Worm (Caenorhabditis elegans) whole organism, L4 larva: Measurements from ENCODE around the gene Y69A2AR.25.
A peak's percentile ranks its signal among the peaks of the same experiment; 100 is the strongest.

Experiments used
- F26F4.8 ChIP-seq: fragments of 200-800 bp; sonication (Bioruptor generic); conservative IDR thresholded peaks from 2 replicates; pipeline ENCODE4 v1.3.6; 2022; ENCODE audit warnings: missing genetic modification characterization, missing compliant biosample characterization
- F37D6.2 ChIP-seq: sonication (generic microtip); optimal IDR thresholded peaks from 2 replicates; lab custom pipeline; 2016; ENCODE audit warnings: mild to moderate bottlenecking, missing genetic modification characterization, missing compliant biosample characterization
- Y105C5A.15 ChIP-seq: fragments of 200-800 bp; sonication (Bioruptor generic); IDR thresholded peaks from 2 replicates; pipeline ENCODE4 v1.3.6; 2022; ENCODE audit warnings: missing genetic modification characterization, missing compliant biosample characterization
- Y48G9A.11 ChIP-seq: fragments of 200-800 bp; sonication (Bioruptor generic); IDR thresholded peaks from 2 replicates; pipeline ENCODE4 v1.3.6; 2022; ENCODE audit warnings: missing genetic modification reagents, missing genetic modification characterization, missing compliant biosample characterization
- ZK337.2 ChIP-seq: fragments of 200-800 bp; sonication (Bioruptor generic); IDR thresholded peaks from 2 replicates; pipeline ENCODE4 v1.3.6; 2022; ENCODE audit warnings: missing genetic modification reagents, missing genetic modification characterization, missing compliant biosample characterization
- ZK546.5 ChIP-seq, 2 experiments: sonication (generic microtip); optimal IDR thresholded peaks; 2 replicates each; lab custom pipeline; 2017; ENCODE audit warnings: missing biosample characterization in 2 of 2, missing genetic modification characterization in 2 of 2
- aly-2 ChIP-seq: sonication (generic microtip); optimal IDR thresholded peaks from 2 replicates; lab custom pipeline; 2018; ENCODE audit warnings: missing biosample characterization, missing genetic modification characterization
- ama-1 ChIP-seq: fragments of 150-350 bp; optimal IDR thresholded peaks from 2 replicates; lab custom pipeline; 2014; ENCODE audit warnings: inconsistent platforms, mixed read lengths
- arid-1 ChIP-seq: fragments of 200-800 bp; sonication (Bioruptor generic); conservative IDR thresholded peaks from 2 replicates; pipeline ENCODE4 v1.3.6; 2022; ENCODE audit warnings: missing genetic modification reagents, missing genetic modification characterization, missing compliant biosample characterization
- ceh-28 ChIP-seq: fragments of 150-350 bp; optimal IDR thresholded peaks from 2 replicates; lab custom pipeline; 2014; ENCODE audit warnings: missing biosample characterization, missing genetic modification reagents, missing genetic modification characterization
- cey-2 ChIP-seq: sonication (generic microtip); optimal IDR thresholded peaks from 3 replicates; lab custom pipeline; 2017; ENCODE audit warnings: missing genetic modification characterization, mild to moderate bottlenecking, missing compliant biosample characterization, antibody characterized with exemption, borderline replicate concordance; ENCODE audit not compliant: insufficient read depth
- daf-16 ChIP-seq, 3 experiments: sonication (generic microtip); optimal IDR thresholded peaks; 2 replicates each; lab custom pipeline; 2016 to 2017; ENCODE audit warnings: missing genetic modification characterization in 3 of 3, missing genetic modification reagents in 3 of 3, mild to moderate bottlenecking in 2 of 3, missing compliant biosample characterization in 2 of 3, missing biosample characterization in 1 of 3, moderate library complexity in 1 of 3
- daf-8 ChIP-seq: fragments of 200-800 bp; sonication (Bioruptor generic); IDR thresholded peaks from 2 replicates; pipeline ENCODE4 v1.3.6; 2022; ENCODE audit warnings: missing genetic modification characterization, missing compliant biosample characterization
- dmd-8 ChIP-seq: fragments of 200-800 bp; sonication (Bioruptor generic); IDR thresholded peaks from 2 replicates; pipeline ENCODE4 v1.3.6; 2022; ENCODE audit warnings: missing genetic modification characterization, missing compliant biosample characterization
- dmd-9 ChIP-seq: fragments of 200-800 bp; sonication (Bioruptor generic); IDR thresholded peaks from 2 replicates; pipeline ENCODE4 v1.3.6; 2022; ENCODE audit warnings: missing genetic modification reagents, missing genetic modification characterization, missing compliant biosample characterization
- dpl-1 ChIP-seq: fragments of 150-350 bp; optimal IDR thresholded peaks from 2 replicates; lab custom pipeline; 2014; ENCODE audit warnings: missing biosample characterization, missing genetic modification reagents, missing genetic modification characterization
- duxl-1 ChIP-seq: sonication (generic microtip); optimal IDR thresholded peaks from 2 replicates; lab custom pipeline; 2016; ENCODE audit warnings: mild to moderate bottlenecking, missing genetic modification characterization, moderate library complexity, missing compliant biosample characterization; ENCODE audit not compliant: poor library complexity
- dve-1 ChIP-seq: sonication (generic microtip); optimal IDR thresholded peaks from 2 replicates; lab custom pipeline; 2017; ENCODE audit warnings: antibody characterized with exemption, mild to moderate bottlenecking, missing genetic modification characterization, missing compliant biosample characterization; ENCODE audit not compliant: insufficient read depth
- egl-27 ChIP-seq: sonication (generic microtip); optimal IDR thresholded peaks from 3 replicates; lab custom pipeline; 2017; ENCODE audit warnings: missing biosample characterization, missing genetic modification reagents, missing genetic modification characterization
- egl-43 ChIP-seq: fragments of 200-800 bp; sonication (Bioruptor generic); IDR thresholded peaks from 2 replicates; pipeline ENCODE4 v1.3.6; 2022; ENCODE audit warnings: missing genetic modification reagents, missing genetic modification characterization, missing compliant biosample characterization
- fkh-10 ChIP-seq: fragments of 150-350 bp; optimal IDR thresholded peaks from 2 replicates; lab custom pipeline; 2014; ENCODE audit warnings: missing biosample characterization, missing genetic modification reagents, missing genetic modification characterization
- hif-1 ChIP-seq, 2 experiments: sonication (generic microtip); optimal IDR thresholded peaks; 2 replicates each; lab custom pipeline; 2016 to 2017; ENCODE audit warnings: missing compliant biosample characterization in 2 of 2, missing genetic modification characterization in 2 of 2, missing genetic modification reagents in 2 of 2, missing genotype in 2 of 2, mild to moderate bottlenecking in 1 of 2
- hlh-11 ChIP-seq: fragments of 200-800 bp; sonication (Bioruptor generic); optimal IDR thresholded peaks from 2 replicates; lab custom pipeline; 2018; ENCODE audit warnings: mild to moderate bottlenecking, missing genetic modification characterization, missing compliant biosample characterization
- jun-1 ChIP-seq: fragments of 150-350 bp; optimal IDR thresholded peaks from 2 replicates; lab custom pipeline; 2014; ENCODE audit warnings: missing biosample characterization, missing genetic modification reagents, missing genetic modification characterization
- lin-1 ChIP-seq: fragments of 200-800 bp; sonication (Bioruptor generic); IDR thresholded peaks from 2 replicates; pipeline ENCODE4 v1.3.6; 2022; ENCODE audit warnings: missing genetic modification reagents, missing genetic modification characterization, missing compliant biosample characterization
- nhr-10 ChIP-seq: fragments of 150-350 bp; optimal IDR thresholded peaks from 2 replicates; lab custom pipeline; 2014; ENCODE audit warnings: missing biosample characterization, missing genetic modification characterization
- nhr-11 ChIP-seq: fragments of 150-350 bp; optimal IDR thresholded peaks from 2 replicates; lab custom pipeline; 2014; ENCODE audit warnings: missing biosample characterization, missing genetic modification characterization
- nhr-25 ChIP-seq: sonication (generic microtip); optimal IDR thresholded peaks from 2 replicates; lab custom pipeline; 2017; ENCODE audit warnings: missing genetic modification characterization, mild to moderate bottlenecking, missing compliant biosample characterization, antibody characterized with exemption, moderate library complexity, borderline replicate concordance; ENCODE audit not compliant: insufficient read depth
- nhr-28 ChIP-seq: fragments of 150-350 bp; optimal IDR thresholded peaks from 2 replicates; lab custom pipeline; 2014; ENCODE audit warnings: missing biosample characterization, missing genetic modification characterization
- nhr-41 ChIP-seq: fragments of 200-800 bp; sonication (Bioruptor generic); IDR thresholded peaks from 2 replicates; pipeline ENCODE4 v1.3.6; 2022; ENCODE audit warnings: missing genetic modification reagents, missing genetic modification characterization, missing compliant biosample characterization
- nhr-42 ChIP-seq: fragments of 200-800 bp; sonication (Bioruptor generic); IDR thresholded peaks from 2 replicates; pipeline ENCODE4 v1.3.6; 2022; ENCODE audit warnings: missing genetic modification characterization, missing compliant biosample characterization
- nhr-48 ChIP-seq: sonication (generic microtip); optimal IDR thresholded peaks from 2 replicates; lab custom pipeline; 2016; ENCODE audit warnings: mild to moderate bottlenecking, missing genetic modification characterization, missing compliant biosample characterization
- nhr-6 ChIP-seq: fragments of 150-350 bp; optimal IDR thresholded peaks from 2 replicates; lab custom pipeline; 2014; ENCODE audit warnings: missing biosample characterization, missing genetic modification characterization
- nhr-76 ChIP-seq: fragments of 150-350 bp; optimal IDR thresholded peaks from 2 replicates; lab custom pipeline; 2014; ENCODE audit warnings: missing biosample characterization, missing genetic modification characterization
- nhr-77 ChIP-seq: fragments of 150-350 bp; optimal IDR thresholded peaks from 2 replicates; lab custom pipeline; 2014; ENCODE audit warnings: missing biosample characterization, missing genetic modification characterization
- pha-4 ChIP-seq, 2 experiments: fragments of 150-350 bp in 1 of 2; fragments of 200-800 bp in 1 of 2; sonication (Bioruptor generic) in 1 of 2; IDR thresholded peaks in 1 of 2; optimal IDR thresholded peaks in 1 of 2; 2 replicates each; pipeline versions ENCODE4 v1.3.6 to Lab custom; 2014 to 2022; ENCODE audit warnings: missing genetic modification characterization in 2 of 2, missing genetic modification reagents in 2 of 2, missing biosample characterization in 1 of 2, missing compliant biosample characterization in 1 of 2
- php-3 ChIP-seq: fragments of 200-800 bp; sonication (Bioruptor generic); IDR thresholded peaks from 2 replicates; pipeline ENCODE4 v1.3.6; 2022; ENCODE audit warnings: missing genetic modification reagents, missing genetic modification characterization, missing compliant biosample characterization
- rbr-2 ChIP-seq: sonication (generic microtip); optimal IDR thresholded peaks from 2 replicates; lab custom pipeline; 2016; ENCODE audit warnings: missing genotype, missing genetic modification characterization, missing compliant biosample characterization
- saeg-2 ChIP-seq: fragments of 200-800 bp; sonication (Bioruptor generic); IDR thresholded peaks from 2 replicates; pipeline ENCODE4 v1.3.6; 2022; ENCODE audit warnings: missing genetic modification reagents, missing genetic modification characterization, missing compliant biosample characterization
- set-16 ChIP-seq: fragments of 200-800 bp; sonication (Bioruptor generic); IDR thresholded peaks from 2 replicates; pipeline ENCODE4 v1.3.6; 2022; ENCODE audit warnings: missing genetic modification reagents, missing genetic modification characterization, missing compliant biosample characterization
- skn-1 ChIP-seq: fragments of 150-350 bp; optimal IDR thresholded peaks from 2 replicates; lab custom pipeline; 2014; ENCODE audit warnings: missing biosample characterization, missing genetic modification characterization
- spr-3 ChIP-seq: fragments of 200-800 bp; sonication (Bioruptor generic); optimal IDR thresholded peaks from 2 replicates; lab custom pipeline; 2018; ENCODE audit warnings: mild to moderate bottlenecking, missing genetic modification characterization, missing compliant biosample characterization
- tra-1 ChIP-seq: fragments of 200-800 bp; sonication (Bioruptor generic); IDR thresholded peaks from 2 replicates; pipeline ENCODE4 v1.3.6; 2022; ENCODE audit warnings: missing genetic modification reagents, missing genetic modification characterization, missing compliant biosample characterization
- unc-130 ChIP-seq: sonication (generic microtip); optimal IDR thresholded peaks from 2 replicates; lab custom pipeline; 2016; ENCODE audit warnings: missing genetic modification reagents, missing genetic modification characterization, missing compliant biosample characterization
- unc-39 ChIP-seq: sonication (generic microtip); optimal IDR thresholded peaks from 2 replicates; lab custom pipeline; 2017; ENCODE audit warnings: missing biosample characterization, missing genetic modification characterization
- unc-62 ChIP-seq, 3 experiments: fragments of 150-350 bp in 1 of 3; sonication (generic microtip); optimal IDR thresholded peaks in 2 of 3; peaks in 1 of 3; 1 replicate in 1 of 3; 2 replicates in 2 of 3; lab custom pipeline; 2014 to 2017; ENCODE audit warnings: missing biosample characterization in 3 of 3, missing genetic modification characterization in 3 of 3, missing genetic modification reagents in 3 of 3, missing genotype in 1 of 3
- zag-1 ChIP-seq: fragments of 150-350 bp; optimal IDR thresholded peaks from 2 replicates; lab custom pipeline; 2014; ENCODE audit warnings: missing biosample characterization, missing genetic modification characterization
- zip-11 ChIP-seq: fragments of 200-800 bp; sonication (Bioruptor generic); IDR thresholded peaks from 2 replicates; pipeline ENCODE4 v1.3.6; 2022; ENCODE audit warnings: missing genetic modification characterization, missing compliant biosample characterization
- ztf-7 ChIP-seq: fragments of 150-350 bp; optimal IDR thresholded peaks from 2 replicates; lab custom pipeline; 2014; ENCODE audit warnings: missing biosample characterization, missing genetic modification characterization

Gene Y69A2AR.25

DNA sequence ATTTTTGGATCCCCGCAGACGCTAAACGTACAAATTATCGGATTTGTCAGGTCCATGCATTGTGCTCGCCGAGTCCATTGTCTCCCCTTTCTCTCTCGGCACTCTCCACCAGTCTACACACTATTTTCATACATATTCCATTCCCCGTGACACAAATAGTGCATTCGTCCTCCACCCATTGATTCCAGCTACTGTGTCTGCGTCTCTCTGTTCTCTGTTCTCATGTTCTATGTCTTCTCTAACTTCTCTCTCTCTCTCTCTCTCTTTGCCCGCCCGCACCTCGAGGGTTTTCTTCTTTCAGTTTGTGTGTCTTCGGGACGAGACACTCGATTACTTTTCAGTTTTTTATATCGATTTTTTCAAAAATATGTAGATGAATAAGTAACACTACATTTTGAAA is 31.5 kb upstream of the Y69A2AR.25 start:
- peak; percentile 67 for TF ChIP-seq rbr-2 (tag; lab: Kevin White, UChicago)
- peak; percentile 68 for TF ChIP-seq nhr-11 (tag; lab: Kevin White, UChicago)
- TF ChIP-seq spr-3 (GFP tag; lab: Kevin White, UChicago) = no peak
- TF ChIP-seq arid-1 = 0 out of 2 replicates have a peak, but pooled peaks have one; percentile 26
- TF ChIP-seq egl-43 (GFP tag; lab: Robert Waterston, UW) = no peak
- no peak for TF ChIP-seq dmd-8 (GFP tag; lab: Robert Waterston, UW)
- peak; percentile 93 for TF ChIP-seq hlh-11 (tag; lab: Kevin White, UChicago)
- peak; percentile 34 for TF ChIP-seq ceh-28 (tag; lab: Kevin White, UChicago)
- TF ChIP-seq ZK337.2 (GFP tag; lab: Robert Waterston, UW) = no peak
- TF ChIP-seq set-16 (GFP tag; lab: Robert Waterston, UW) = peak; percentile 40; the same call in 1 of the 2 replicates
- TF ChIP-seq nhr-10 = peak; percentile 56
- peak; percentile 51 for TF ChIP-seq nhr-25 (tag; lab: Kevin White, UChicago)
- no peak for TF ChIP-seq dmd-9 (GFP tag; lab: Robert Waterston, UW)
- TF ChIP-seq fkh-10 (GFP tag; lab: Kevin White, UChicago) = peak; percentile 49
- no peak for TF ChIP-seq nhr-41 (GFP tag; lab: Robert Waterston, UW)
- no peak for TF ChIP-seq unc-130
- TF ChIP-seq aly-2 (tag; lab: Kevin White, UChicago) = no peak
- TF ChIP-seq saeg-2 (GFP tag; lab: Robert Waterston, UW) = no peak
- TF ChIP-seq hif-1 (tag; optimal IDR thresholded peaks at IDR 0.05; lab: Kevin White, UChicago) = peak in 1 of 2 experiments; percentile 77
- peak; percentile 78 for TF ChIP-seq nhr-28 (tag; lab: Kevin White, UChicago)
- no peak for TF ChIP-seq F26F4.8 (GFP tag; lab: Robert Waterston, UW)
- TF ChIP-seq ama-1 = peak; percentile 80
- TF ChIP-seq unc-39 = no peak
- no peak for TF ChIP-seq ztf-7 (tag; lab: Kevin White, UChicago)
- no peak for TF ChIP-seq zip-11 (GFP tag; lab: Robert Waterston, UW)
- no peak for TF ChIP-seq skn-1 (tag; lab: Kevin White, UChicago)
- no peak for TF ChIP-seq daf-16 (GFP tag; optimal IDR thresholded peaks at IDR 0.05; lab: Kevin White, UChicago)
- peak; percentile 58 for TF ChIP-seq daf-16 (tag; optimal IDR thresholded peaks at IDR 0.05; lab: Kevin White, UChicago)
- TF ChIP-seq nhr-42 (GFP tag; lab: Robert Waterston, UW) = peak; percentile 57; the same call in 1 of the 2 replicates
- TF ChIP-seq nhr-6 (tag; lab: Kevin White, UChicago) = peak; percentile 48
- TF ChIP-seq duxl-1 (tag; lab: Kevin White, UChicago) = peak; percentile 42
- peak; percentile 64 for TF ChIP-seq dpl-1 (GFP tag; lab: Kevin White, UChicago)
- no peak for TF ChIP-seq Y105C5A.15 (GFP tag; lab: Robert Waterston, UW)
- TF ChIP-seq daf-8 = no peak
- TF ChIP-seq zag-1 (tag; lab: Kevin White, UChicago) = no peak
- no peak for TF ChIP-seq nhr-76 (tag; lab: Kevin White, UChicago)
- no peak for TF ChIP-seq Y48G9A.11 (GFP tag; lab: Robert Waterston, UW)
- peak in 1 of 2 experiments; percentile 8 for TF ChIP-seq ZK546.5 (tag; optimal IDR thresholded peaks at IDR 0.05; lab: Kevin White, UChicago)
- no peak for TF ChIP-seq cey-2
- TF ChIP-seq F37D6.2 (tag; lab: Kevin White, UChicago) = peak; percentile 31
- TF ChIP-seq pha-4 (GFP tag; IDR thresholded peaks at IDR 0.05; lab: Robert Waterston, UW) = no peak
- TF ChIP-seq pha-4 (tag; optimal IDR thresholded peaks at IDR 0.05; lab: Kevin White, UChicago) = peak; percentile 76
- TF ChIP-seq nhr-77 (tag; lab: Kevin White, UChicago) = peak; percentile 78
- no peak for TF ChIP-seq jun-1 (tag; lab: Kevin White, UChicago)
- no peak for TF ChIP-seq tra-1 (GFP tag; lab: Robert Waterston, UW)
- no peak for TF ChIP-seq egl-27 (tag; lab: Kevin White, UChicago)
- peak in 1 of 2 experiments; percentile 95 for TF ChIP-seq unc-62 (GFP tag; optimal IDR thresholded peaks at IDR 0.05 in 1 of 2; lab: Kevin White, UChicago)
- TF ChIP-seq unc-62 (tag; optimal IDR thresholded peaks at IDR 0.05; lab: Kevin White, UChicago) = no peak
- peak; percentile 67 for TF ChIP-seq nhr-48 (tag; lab: Kevin White, UChicago)
- 0 out of 2 replicates have a peak, but pooled peaks have one; percentile 7 for TF ChIP-seq php-3 (GFP tag; lab: Robert Waterston, UW)
- TF ChIP-seq dve-1 (tag; lab: Kevin White, UChicago) = peak; percentile 91
- TF ChIP-seq lin-1 (GFP tag; lab: Robert Waterston, UW) = 0 out of 2 replicates have a peak, but pooled peaks have one; percentile 16
